Worm (Caenorhabditis elegans) whole organism, L1 larva: Measurements from ENCODE around the gene nhr-233.

Experiments
- blmp-1 ChIP-seq: fragments of 150-350 bp; optimal IDR thresholded peaks from 2 replicates; lab custom pipeline; 2014; ENCODE audit warnings: missing biosample characterization, missing genetic modification characterization
- ceh-88 ChIP-seq: fragments of 200-800 bp; sonication (Bioruptor generic); IDR thresholded peaks from 2 replicates; pipeline ENCODE4 v1.3.6; 2022; ENCODE audit warnings: missing genetic modification characterization, missing compliant biosample characterization
- ces-1 ChIP-seq: fragments of 150-350 bp; optimal IDR thresholded peaks from 2 replicates; lab custom pipeline; 2014; ENCODE audit warnings: missing biosample characterization, missing genetic modification reagents, missing genetic modification characterization
- lin-13 ChIP-seq: fragments of 150-350 bp; optimal IDR thresholded peaks from 2 replicates; lab custom pipeline; 2014; ENCODE audit warnings: missing biosample characterization, missing genetic modification reagents, missing genetic modification characterization
- mdl-1 ChIP-seq, 2 experiments: fragments of 150-350 bp; optimal IDR thresholded peaks; 2 replicates each; lab custom pipeline; 2014 to 2017; ENCODE audit warnings: missing biosample characterization in 2 of 2, missing genetic modification characterization in 2 of 2, inconsistent platforms in 1 of 2
- nhr-11 ChIP-seq: fragments of 150-350 bp; optimal IDR thresholded peaks from 2 replicates; lab custom pipeline; 2014; ENCODE audit warnings: missing biosample characterization, missing genetic modification characterization
- nhr-237 ChIP-seq: fragments of 150-350 bp; optimal IDR thresholded peaks from 2 replicates; lab custom pipeline; 2014; ENCODE audit warnings: missing biosample characterization, missing genetic modification characterization
- nhr-76 ChIP-seq: sonication (generic microtip); optimal IDR thresholded peaks from 2 replicates; lab custom pipeline; 2017; ENCODE audit warnings: missing biosample characterization, missing genetic modification characterization
- nhr-84 ChIP-seq: sonication (generic microtip); optimal IDR thresholded peaks from 2 replicates; lab custom pipeline; 2017; ENCODE audit warnings: missing biosample characterization, missing genetic modification characterization
- rnt-1 ChIP-seq: sonication (generic microtip); optimal IDR thresholded peaks from 2 replicates; lab custom pipeline; 2016; ENCODE audit warnings: mild to moderate bottlenecking, missing genetic modification characterization, moderate library complexity, missing compliant biosample characterization
- sptf-1 ChIP-seq: fragments of 150-350 bp; optimal IDR thresholded peaks from 2 replicates; lab custom pipeline; 2014; ENCODE audit warnings: missing biosample characterization, missing genetic modification characterization
- sup-37 ChIP-seq: fragments of 200-800 bp; sonication (Bioruptor generic); optimal IDR thresholded peaks from 2 replicates; lab custom pipeline; 2018; ENCODE audit warnings: mild to moderate bottlenecking, missing genetic modification characterization, missing compliant biosample characterization

ce11 chrV:16589488-16589887, 18.9 kb upstream of the nhr-233 start:
- TF ChIP-seq blmp-1 (tag; lab: Kevin White, UChicago), result no peak
- TF ChIP-seq mdl-1 (tag; optimal IDR thresholded peaks at IDR 0.05; lab: Kevin White, UChicago), result no peak
- TF ChIP-seq ces-1 (GFP tag; lab: Kevin White, UChicago), result no peak
- no peak for TF ChIP-seq nhr-11 (tag; lab: Kevin White, UChicago)
- TF ChIP-seq nhr-237 (tag; lab: Kevin White, UChicago), result no peak
- no peak for TF ChIP-seq lin-13 (GFP tag; lab: Kevin White, UChicago)
- TF ChIP-seq nhr-84 (tag; lab: Kevin White, UChicago), result no peak
- no peak for TF ChIP-seq nhr-76 (tag; lab: Kevin White, UChicago)
- no peak for TF ChIP-seq ceh-88
- TF ChIP-seq rnt-1 (tag; lab: Kevin White, UChicago), result no peak
- no peak for TF ChIP-seq sptf-1 (tag; lab: Kevin White, UChicago)
- no peak for TF ChIP-seq sup-37
